Worm (Caenorhabditis elegans) whole organism, L3 larva: Measurements from ENCODE around the gene adt-1.

Experiments
- R02D3.7 ChIP-seq: fragments of 150-350 bp; optimal IDR thresholded peaks from 2 replicates; lab custom pipeline; 2014; ENCODE audit warnings: missing biosample characterization, missing genetic modification characterization
- ceh-82 ChIP-seq: fragments of 150-350 bp; optimal IDR thresholded peaks from 2 replicates; lab custom pipeline; 2014; ENCODE audit warnings: missing biosample characterization, missing genetic modification characterization
- daf-12 ChIP-seq: fragments of 150-350 bp; optimal IDR thresholded peaks from 2 replicates; lab custom pipeline; 2014; ENCODE audit warnings: missing biosample characterization, missing genetic modification reagents, missing genetic modification characterization
- elt-1 ChIP-seq: fragments of 150-350 bp; optimal IDR thresholded peaks from 2 replicates; lab custom pipeline; 2014; ENCODE audit warnings: missing biosample characterization, missing genetic modification characterization
- elt-2 ChIP-seq: sonication (generic microtip); optimal IDR thresholded peaks from 2 replicates; lab custom pipeline; 2016; ENCODE audit warnings: missing genetic modification reagents, mild to moderate bottlenecking, missing genetic modification characterization, missing compliant biosample characterization
- fkh-10 ChIP-seq: sonication (generic microtip); optimal IDR thresholded peaks from 2 replicates; lab custom pipeline; 2017; ENCODE audit warnings: missing biosample characterization, missing genetic modification reagents, missing genetic modification characterization
- fkh-2 ChIP-seq: fragments of 150-350 bp; optimal IDR thresholded peaks from 2 replicates; lab custom pipeline; 2014; ENCODE audit warnings: missing biosample characterization, missing genetic modification reagents, missing genetic modification characterization
- fos-1 ChIP-seq: fragments of 150-350 bp; optimal IDR thresholded peaks from 2 replicates; lab custom pipeline; 2014; ENCODE audit warnings: missing biosample characterization, missing genetic modification characterization
- lin-15B ChIP-seq: fragments of 150-350 bp; optimal IDR thresholded peaks from 2 replicates; lab custom pipeline; 2014; ENCODE audit warnings: missing biosample characterization, missing genetic modification characterization
- lin-39 ChIP-seq: fragments of 150-350 bp; optimal IDR thresholded peaks from 2 replicates; lab custom pipeline; 2018; ENCODE audit warnings: missing biosample characterization, missing genetic modification reagents, missing genetic modification characterization
- lsy-12 ChIP-seq: sonication (generic microtip); optimal IDR thresholded peaks from 2 replicates; lab custom pipeline; 2016; ENCODE audit warnings: mild to moderate bottlenecking, missing genetic modification characterization, missing compliant biosample characterization
- mdl-1 ChIP-seq: fragments of 150-350 bp; optimal IDR thresholded peaks from 2 replicates; lab custom pipeline; 2014; ENCODE audit warnings: missing biosample characterization, missing genetic modification characterization
- nfya-1 ChIP-seq: sonication (generic microtip); optimal IDR thresholded peaks from 2 replicates; lab custom pipeline; 2017; ENCODE audit warnings: missing genetic modification characterization, mild to moderate bottlenecking, missing compliant biosample characterization, antibody characterized with exemption, moderate library complexity; ENCODE audit not compliant: insufficient read depth
- nhr-11 ChIP-seq: fragments of 150-350 bp; optimal IDR thresholded peaks from 2 replicates; lab custom pipeline; 2014; ENCODE audit warnings: missing biosample characterization, missing genetic modification characterization
- nhr-12 ChIP-seq: fragments of 150-350 bp; optimal IDR thresholded peaks from 2 replicates; lab custom pipeline; 2014; ENCODE audit warnings: missing biosample characterization, missing genetic modification characterization
- nhr-23 ChIP-seq: fragments of 150-350 bp; optimal IDR thresholded peaks from 2 replicates; lab custom pipeline; 2014; ENCODE audit warnings: missing biosample characterization, missing genetic modification reagents, missing genetic modification characterization
- nhr-237 ChIP-seq: fragments of 150-350 bp; optimal IDR thresholded peaks from 2 replicates; lab custom pipeline; 2014; ENCODE audit warnings: missing biosample characterization, missing genetic modification characterization
- nhr-25 ChIP-seq: sonication (generic microtip); optimal IDR thresholded peaks from 2 replicates; lab custom pipeline; 2017; ENCODE audit warnings: missing biosample characterization, missing genetic modification characterization
- nhr-43 ChIP-seq: sonication (generic microtip); optimal IDR thresholded peaks from 2 replicates; lab custom pipeline; 2016; ENCODE audit warnings: mild to moderate bottlenecking, missing genetic modification characterization, missing compliant biosample characterization; ENCODE audit not compliant: poor library complexity, severe bottlenecking
- pqm-1 ChIP-seq: fragments of 150-350 bp; optimal IDR thresholded peaks from 2 replicates; lab custom pipeline; 2017; ENCODE audit warnings: missing biosample characterization, missing genetic modification characterization, inconsistent platforms
- sea-2 ChIP-seq: fragments of 150-350 bp; sonication (generic microtip); optimal IDR thresholded peaks from 4 replicates; lab custom pipeline; 2014; ENCODE audit warnings: missing biosample characterization, missing genetic modification reagents, missing genetic modification characterization
- unc-39 ChIP-seq: sonication (generic microtip); optimal IDR thresholded peaks from 4 replicates; lab custom pipeline; 2017; ENCODE audit warnings: missing biosample characterization, missing genetic modification characterization
- unc-62 ChIP-seq: fragments of 150-350 bp; sonication (generic microtip); optimal IDR thresholded peaks from 4 replicates; lab custom pipeline; 2014; ENCODE audit warnings: missing biosample characterization, missing genetic modification reagents, missing genetic modification characterization
- zag-1 ChIP-seq: fragments of 150-350 bp; optimal IDR thresholded peaks from 2 replicates; lab custom pipeline; 2014; ENCODE audit warnings: missing biosample characterization, missing genetic modification characterization
- ztf-4 ChIP-seq: fragments of 150-350 bp; optimal IDR thresholded peaks from 2 replicates; lab custom pipeline; 2014; ENCODE audit warnings: missing biosample characterization, missing genetic modification characterization

adt-1 gene

ce11 chrX:12671638-12672290 is 6.9 kb upstream of the adt-1 start:
- TF ChIP-seq elt-1 (tag; lab: Kevin White, UChicago) (peak; percentile 100), nhr-11 (tag; lab: Kevin White, UChicago) (peak; percentile 18), nhr-23 (tag; lab: Kevin White, UChicago) (peak; percentile 48), elt-2 (peak; percentile 84), lsy-12 (no peak), sea-2 (GFP tag; lab: Kevin White, UChicago) (no peak), pqm-1 (tag; lab: Kevin White, UChicago) (peak; percentile 6), nfya-1 (tag; lab: Kevin White, UChicago) (peak; percentile 28), nhr-237 (tag; lab: Kevin White, UChicago) (no peak)
- TF ChIP-seq, all 47 proteins: peak for 6

DNA sequence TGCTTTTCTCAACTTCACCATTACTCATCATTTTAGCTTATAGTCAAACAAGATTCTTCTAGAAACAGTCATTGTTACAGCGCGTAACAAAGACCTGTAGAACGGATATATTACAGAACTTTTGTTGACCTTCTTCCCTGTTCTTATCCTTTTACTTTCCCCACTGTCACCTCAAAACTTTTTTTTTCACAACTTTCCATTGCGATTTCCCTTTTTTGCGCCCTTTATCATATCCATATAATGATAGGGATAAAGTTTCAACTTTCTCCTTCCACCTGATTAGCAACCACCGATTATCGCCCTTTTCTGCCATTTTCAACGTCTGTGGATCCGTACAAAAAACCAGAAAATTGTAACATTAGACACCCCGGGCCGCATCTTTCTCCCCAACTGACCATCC is 1.5 kb upstream of the adt-1 start:
- TF ChIP-seq sea-2 (GFP tag; lab: Kevin White, UChicago) (no peak), nhr-25 (tag; lab: Kevin White, UChicago) (peak; percentile 47), daf-12 (tag; lab: Kevin White, UChicago) (no peak), mdl-1 (tag; lab: Kevin White, UChicago) (no peak), fkh-2 (tag; lab: Kevin White, UChicago) (no peak)

ce11 chrX:12679603-12680002 is 971 bp downstream of the adt-1 start:
- TF ChIP-seq nfya-1 (tag; lab: Kevin White, UChicago) (peak; percentile 14), nhr-43 (tag; lab: Kevin White, UChicago) (peak; percentile 17), nhr-25 (tag; lab: Kevin White, UChicago) (peak; percentile 91), nhr-23 (tag; lab: Kevin White, UChicago) (peak; percentile 31), unc-39 (tag; lab: Kevin White, UChicago) (no peak)
- TF ChIP-seq, all 47 proteins: peak for 4

DNA sequence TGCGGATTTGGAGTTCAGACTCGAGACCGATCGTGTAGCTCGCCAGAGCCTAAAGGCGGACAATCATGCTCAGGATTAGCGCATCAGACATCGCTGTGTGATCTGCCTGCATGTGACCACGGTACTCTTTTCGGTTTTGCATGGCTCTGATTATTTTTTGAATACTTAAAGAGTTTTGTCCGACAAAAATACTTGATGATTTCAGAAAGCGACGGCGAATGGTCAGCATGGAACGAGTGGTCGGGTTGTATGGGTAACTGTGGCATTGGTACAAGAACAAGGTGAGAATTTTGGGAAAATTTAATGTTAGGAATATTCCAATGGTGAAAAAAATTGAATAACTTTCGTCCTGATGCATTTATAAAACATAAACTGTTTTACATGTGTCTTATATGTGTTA is 8.8 kb downstream of the adt-1 start:
- TF ChIP-seq nhr-43 (tag; lab: Kevin White, UChicago) (no peak), fos-1 (tag; lab: Kevin White, UChicago) (no peak), nhr-25 (tag; lab: Kevin White, UChicago) (peak; percentile 6)

- TF ChIP-seq fos-1 (tag; lab: Kevin White, UChicago), result no peak
- peak; percentile 4 for TF ChIP-seq nhr-25 (tag; lab: Kevin White, UChicago)
Measured at ce11 chrX:12688632-12689031, 10.0 kb downstream of the adt-1 start.

ce11 chrX:12689869-12690268 is 11.2 kb downstream of the adt-1 start:
- TF ChIP-seq fkh-10, result peak; percentile 94
- TF ChIP-seq daf-12 (tag; lab: Kevin White, UChicago), result no peak
- peak; percentile 2 for TF ChIP-seq nfya-1 (tag; lab: Kevin White, UChicago)

ce11 chrX:12690346-12690745 is 11.7 kb downstream of the adt-1 start:
- TF ChIP-seq ztf-4 (no peak), ceh-82 (tag; lab: Kevin White, UChicago) (no peak), mdl-1 (tag; lab: Kevin White, UChicago) (no peak), zag-1 (tag; lab: Kevin White, UChicago) (peak; percentile 23), lin-15B (tag; lab: Kevin White, UChicago) (no peak), sea-2 (GFP tag; lab: Kevin White, UChicago) (no peak), nfya-1 (tag; lab: Kevin White, UChicago) (peak; percentile 45), nhr-237 (tag; lab: Kevin White, UChicago) (no peak), R02D3.7 (no peak), lin-39 (tag; lab: Kevin White, UChicago) (peak; percentile 97), daf-12 (tag; lab: Kevin White, UChicago) (no peak), nhr-11 (tag; lab: Kevin White, UChicago) (no peak), unc-62 (GFP tag; lab: Kevin White, UChicago) (peak; percentile 96), nhr-12 (tag; lab: Kevin White, UChicago) (no peak), elt-1 (tag; lab: Kevin White, UChicago) (peak; percentile 87), elt-2 (peak; percentile 7)
